Fruit fly (Drosophila melanogaster): ENCODE data around the gene CG6833.

CG6833 gene

DNA sequence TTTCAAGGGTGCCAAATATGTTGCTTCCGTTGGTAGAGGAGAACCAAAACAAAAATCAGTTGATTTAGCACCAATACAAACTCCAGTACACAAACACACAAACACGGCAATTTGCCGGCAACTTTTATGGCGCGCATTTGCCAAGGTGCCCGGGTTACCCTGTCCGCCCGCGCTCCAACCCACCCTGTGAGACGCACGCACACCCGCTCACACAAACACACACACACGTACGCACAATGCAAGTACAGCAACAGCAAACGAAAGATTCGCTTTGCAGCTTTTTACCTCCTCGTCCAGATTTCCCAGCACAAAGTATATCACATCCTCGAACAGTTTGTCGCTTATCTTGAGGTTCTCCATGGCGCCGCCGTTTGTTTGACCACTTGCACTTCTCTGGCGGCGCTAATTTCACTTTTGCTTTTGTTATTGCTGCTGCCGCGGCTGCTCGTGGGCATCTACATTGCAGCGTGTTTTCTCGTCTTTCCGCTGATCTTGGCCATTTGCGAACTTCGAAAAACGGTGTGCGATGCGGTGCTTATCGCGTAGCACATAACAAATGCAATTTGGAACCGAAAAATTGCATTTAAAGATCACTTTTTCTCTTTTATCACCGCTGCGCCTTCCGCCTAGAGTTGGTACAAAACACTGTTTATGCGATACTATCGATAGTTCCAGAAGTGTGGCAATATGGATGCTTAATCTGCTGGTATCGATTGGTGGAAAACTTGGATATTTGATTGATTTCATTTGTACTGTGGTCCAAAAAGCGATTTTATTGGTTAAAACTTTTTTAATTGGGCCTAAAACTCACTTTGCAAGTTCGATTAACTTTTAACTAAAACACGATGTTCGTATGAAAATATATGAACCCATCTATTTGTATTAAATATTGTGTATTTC is 22.3 kb upstream of the CG6833 start, which contains the start of gene Ptip (continued):
- TF ChIP-seq CG7963 (GFP tag; IDR thresholded peaks at IDR 0.05; ENCODE audit: partially characterized antibody): peak; percentile 97
- peak; percentile 99 for TF ChIP-seq Sry-δ (GFP tag; optimal IDR thresholded peaks at IDR 0.05)
- TF ChIP-seq CG17385 (GFP tag; optimal IDR thresholded peaks at IDR 0.05): peak; percentile 65
- no peak for TF ChIP-seq Chrac-16 (GFP tag; optimal IDR thresholded peaks at IDR 0.05)
- TF ChIP-seq wek (GFP tag; optimal IDR thresholded peaks at IDR 0.05): peak; percentile 80
- TF ChIP-seq CG12219 (GFP tag; optimal IDR thresholded peaks at IDR 0.05): peak; percentile 49
- peak; percentile 76 for TF ChIP-seq CG7987 (GFP tag; optimal IDR thresholded peaks at IDR 0.05)
- no peak for TF ChIP-seq Deaf1 (tag; optimal IDR thresholded peaks at IDR 0.05)
- no peak for TF ChIP-seq lmd (GFP tag; IDR thresholded peaks at IDR 0.05)
- TF ChIP-seq Lhr (GFP tag; optimal IDR thresholded peaks at IDR 0.05): peak; percentile 29
- TF ChIP-seq NFAT (GFP tag; IDR thresholded peaks at IDR 0.05): peak; percentile 66
- peak; percentile 100 for TF ChIP-seq CG6254 (GFP tag; optimal IDR thresholded peaks at IDR 0.05)
- no peak for TF ChIP-seq tap (tag; optimal IDR thresholded peaks at IDR 0.05)
- no peak for TF ChIP-seq ind (GFP tag; optimal IDR thresholded peaks at IDR 0.05)
- no peak for TF ChIP-seq CG18011 (GFP tag; optimal IDR thresholded peaks at IDR 0.05)
- peak; percentile 25; the same call in 1 of the 2 replicates for TF ChIP-seq CG11696 (GFP tag; IDR thresholded peaks at IDR 0.05)
- TF ChIP-seq CG1024 (GFP tag; IDR thresholded peaks at IDR 0.05): no peak
- TF ChIP-seq CG6272 (GFP tag; IDR thresholded peaks at IDR 0.05): no peak
- TF ChIP-seq Myb (GFP tag; optimal IDR thresholded peaks at IDR 0.05): peak; percentile 58
- TF ChIP-seq CG3407 (GFP tag; optimal IDR thresholded peaks at IDR 0.05): no peak
- no peak for TF ChIP-seq CG10979 (tag; optimal IDR thresholded peaks at IDR 0.05)
- TF ChIP-seq usp (GFP tag; optimal IDR thresholded peaks at IDR 0.05): no peak
- TF ChIP-seq CG11504 (tag; optimal IDR thresholded peaks at IDR 0.05): no peak
- TF ChIP-seq Hand (GFP tag; optimal IDR thresholded peaks at IDR 0.05): no peak
- TF ChIP-seq stc (GFP tag; IDR thresholded peaks at IDR 0.05): no peak; the same call in 1 of the 2 replicates
- TF ChIP-seq tin (GFP tag; optimal IDR thresholded peaks at IDR 0.05): no peak
- TF ChIP-seq CG1647 (GFP tag; optimal IDR thresholded peaks at IDR 0.05): peak; percentile 4
- no peak for TF ChIP-seq exex (tag; optimal IDR thresholded peaks at IDR 0.05)
- TF ChIP-seq CG12769 (tag; optimal IDR thresholded peaks at IDR 0.05): no peak
- TF ChIP-seq Hr51 (GFP tag; optimal IDR thresholded peaks at IDR 0.05): no peak
- no peak; the same call in 2 of the 3 replicates for TF ChIP-seq CG11695 (GFP tag; IDR thresholded peaks at IDR 0.05)
- no peak for TF ChIP-seq CG1602 (GFP tag; optimal IDR thresholded peaks at IDR 0.05)
- TF ChIP-seq caup (GFP tag; optimal IDR thresholded peaks at IDR 0.05; ENCODE audit: severe bottlenecking): peak; percentile 70
- no peak for TF ChIP-seq gcm2 (GFP tag; optimal IDR thresholded peaks at IDR 0.05)
- no peak for TF ChIP-seq jumu (GFP tag; optimal IDR thresholded peaks at IDR 0.05)
- TF ChIP-seq CG6683 (GFP tag; optimal IDR thresholded peaks at IDR 0.05): no peak
- TF ChIP-seq tup (GFP tag; optimal IDR thresholded peaks at IDR 0.05): no peak
- peak; percentile 36; the same call in 1 of the 2 replicates for TF ChIP-seq CG4360 (GFP tag; IDR thresholded peaks at IDR 0.05)
- TF ChIP-seq Asciz (GFP tag; optimal IDR thresholded peaks at IDR 0.05): no peak
- TF ChIP-seq CG7372 (GFP tag; IDR thresholded peaks at IDR 0.05): no peak
- TF ChIP-seq CG33557 (GFP tag; optimal IDR thresholded peaks at IDR 0.05): peak; percentile 40
- no peak for TF ChIP-seq emc (GFP tag; optimal IDR thresholded peaks at IDR 0.05)
- peak; percentile 94 for TF ChIP-seq unc-4 (GFP tag; IDR thresholded peaks at IDR 0.05; ENCODE audit: partially characterized antibody)
- TF ChIP-seq pita (GFP tag; optimal IDR thresholded peaks at IDR 0.05): peak; percentile 65
- no peak for TF ChIP-seq Bteb2 (GFP tag; optimal IDR thresholded peaks at IDR 0.05)
- no peak for TF ChIP-seq PHDP (tag; optimal IDR thresholded peaks at IDR 0.05)
- TF ChIP-seq D (optimal IDR thresholded peaks at IDR 0.05): peak; percentile 40
- no peak for TF ChIP-seq D (GFP tag; optimal IDR thresholded peaks at IDR 0.05)

All from whole organism, embryonic.